Worm (Caenorhabditis elegans): ENCODE measurements around the gene T15B7.15.

Gene T15B7.15

DNA sequence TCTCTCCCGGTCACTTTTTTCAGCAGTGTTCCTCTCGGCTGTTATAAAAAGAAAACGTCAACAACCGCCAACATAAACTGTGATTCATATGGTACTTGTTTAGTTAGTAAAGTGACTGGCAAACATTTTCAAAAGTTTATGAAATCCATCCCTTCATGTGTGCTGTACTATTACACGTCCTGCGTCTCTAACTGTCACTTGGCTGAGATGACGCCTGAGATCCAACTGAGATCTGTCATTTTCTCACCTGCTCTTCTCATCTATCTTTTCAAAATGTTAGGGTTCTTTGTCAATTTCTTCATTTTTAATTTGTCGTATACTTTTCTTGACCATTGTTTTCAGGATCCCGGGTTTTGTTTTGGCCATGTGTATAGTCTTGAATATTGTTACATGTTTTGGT is 36.3 kb upstream of the T15B7.15 start:
- TF ChIP-seq flt-1 (GFP tag; IDR thresholded peaks at IDR 0.05), result no peak
- no peak for TF ChIP-seq ztf-29 (GFP tag; IDR thresholded peaks at IDR 0.05)
- no peak for TF ChIP-seq cog-1 (tag; optimal IDR thresholded peaks at IDR 0.05)
- TF ChIP-seq med-1 (GFP tag; optimal IDR thresholded peaks at IDR 0.05; ENCODE audit: insufficient read depth), result no peak
- no peak for TF ChIP-seq ztf-23 (GFP tag; IDR thresholded peaks at IDR 0.05)
- no peak for TF ChIP-seq T22C8.4 (GFP tag; IDR thresholded peaks at IDR 0.05)
- no peak for TF ChIP-seq tab-1 (GFP tag; IDR thresholded peaks at IDR 0.05)
- no peak for TF ChIP-seq ref-1 (GFP tag; conservative IDR thresholded peaks at IDR 0.05)

DNA sequence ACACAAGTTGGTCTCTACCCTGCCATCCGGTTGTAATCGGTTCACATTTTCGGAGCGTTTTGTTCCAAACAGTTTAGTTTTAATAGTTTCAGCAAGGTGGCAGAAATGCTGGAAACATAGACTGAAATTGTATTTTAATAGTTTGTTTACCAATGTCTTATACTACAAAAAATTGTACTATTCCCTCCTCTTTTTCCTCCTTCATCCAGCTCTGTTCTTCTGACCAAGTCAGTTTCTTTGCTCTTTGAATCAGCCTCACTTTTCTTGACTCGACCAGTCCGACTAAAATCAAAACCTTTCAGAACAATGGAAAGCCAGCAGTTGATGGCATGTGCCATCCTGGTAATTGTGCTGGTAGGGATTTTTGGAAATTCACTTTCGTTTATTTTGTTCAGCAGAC is 31.5 kb upstream of the T15B7.15 start, which contains the start of gene frpr-18:
Gene frpr-18 (plus strand): TSS at position 301 of the 400 bp plus-strand sequence.
- TF ChIP-seq ref-1 (GFP tag; conservative IDR thresholded peaks at IDR 0.05) (no peak), ztf-29 (GFP tag; IDR thresholded peaks at IDR 0.05) (no peak), ztf-23 (GFP tag; IDR thresholded peaks at IDR 0.05) (no peak)

DNA sequence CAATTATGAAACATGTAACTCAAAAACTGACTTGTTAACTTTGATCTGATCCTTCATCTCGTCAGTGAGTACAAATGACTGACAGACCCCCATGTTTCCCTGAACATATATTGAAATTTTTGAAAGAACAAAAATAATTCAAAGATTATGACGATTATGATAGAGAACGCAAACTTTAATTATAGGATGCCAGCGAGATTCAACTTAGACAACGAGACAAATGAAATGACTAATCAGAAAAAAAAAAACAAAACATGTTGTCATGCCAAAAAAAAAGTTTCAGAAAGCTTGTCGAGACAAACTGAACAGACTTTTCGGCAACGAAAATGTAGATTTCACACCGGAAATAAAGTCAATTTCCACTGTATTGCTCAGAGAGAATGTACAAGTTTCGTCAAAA is 16.2 kb upstream of the T15B7.15 start, which contains the start of gene gpa-10:
Gene gpa-10 (minus strand): TSS at position 101 of the 400 bp plus-strand sequence.
- no peak for TF ChIP-seq flt-1 (GFP tag; IDR thresholded peaks at IDR 0.05)
- no peak for TF ChIP-seq cog-1 (tag; optimal IDR thresholded peaks at IDR 0.05)
- no peak for TF ChIP-seq ztf-23 (GFP tag; IDR thresholded peaks at IDR 0.05)

DNA sequence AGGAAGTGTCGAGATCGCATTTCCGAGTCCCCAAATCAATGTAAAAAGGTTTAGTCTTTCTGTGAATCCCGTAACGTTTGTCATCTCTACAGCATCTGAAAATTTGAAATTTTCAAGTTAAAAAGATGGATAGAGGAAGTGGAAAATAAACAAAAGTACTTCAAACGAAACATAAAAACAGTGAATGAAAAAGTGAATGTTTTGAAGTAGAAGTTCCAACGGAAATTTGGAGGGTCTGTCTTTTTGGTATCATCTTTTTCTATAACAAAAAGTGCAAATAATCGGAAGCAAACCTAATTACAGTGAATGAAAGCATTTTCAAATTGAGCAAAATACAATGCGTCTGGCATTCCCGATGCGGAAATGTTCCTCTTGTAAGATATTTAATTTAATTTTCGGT is 8.0 kb upstream of the T15B7.15 start, which contains the start of gene lgc-54:
Gene lgc-54 (minus strand): TSS at position 101 of the 400 bp plus-strand sequence.
- no peak for TF ChIP-seq cog-1 (tag; optimal IDR thresholded peaks at IDR 0.05)
- no peak for TF ChIP-seq ref-1 (GFP tag; conservative IDR thresholded peaks at IDR 0.05)
- no peak for TF ChIP-seq tab-1 (GFP tag; IDR thresholded peaks at IDR 0.05)
- TF ChIP-seq T22C8.4 (GFP tag; IDR thresholded peaks at IDR 0.05), result no peak
- no peak for TF ChIP-seq med-1 (GFP tag; optimal IDR thresholded peaks at IDR 0.05; ENCODE audit: insufficient read depth)
- TF ChIP-seq ztf-29 (GFP tag; IDR thresholded peaks at IDR 0.05), result no peak
- no peak for TF ChIP-seq ztf-23 (GFP tag; IDR thresholded peaks at IDR 0.05)
- TF ChIP-seq flt-1 (GFP tag; IDR thresholded peaks at IDR 0.05), result no peak
- TF ChIP-seq klf-2 (GFP tag; conservative IDR thresholded peaks at IDR 0.05), result no peak

DNA sequence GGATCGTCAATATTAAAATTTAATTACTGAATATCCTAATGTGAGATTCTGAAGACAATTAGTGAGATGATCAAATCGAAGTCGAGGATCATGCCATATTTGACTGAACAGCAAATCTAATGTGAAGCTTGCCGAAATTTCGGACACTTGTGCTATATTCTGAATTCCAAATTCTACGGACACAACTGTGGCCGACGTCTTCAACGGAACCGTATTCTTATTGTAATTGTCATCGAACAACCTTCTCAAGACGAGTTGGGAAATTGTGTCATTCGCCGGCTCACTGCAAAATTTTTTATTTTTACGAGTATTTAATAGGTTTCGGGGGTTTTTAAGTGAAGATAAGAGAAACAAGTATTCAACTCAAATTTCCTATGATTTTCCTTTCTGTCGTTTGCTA is 4.0 kb upstream of the T15B7.15 start, which contains the start of gene T15B7.1:
Gene T15B7.1 (plus strand): TSS at position 301 of the 400 bp plus-strand sequence.
- no peak for TF ChIP-seq flt-1 (GFP tag; IDR thresholded peaks at IDR 0.05)
- no peak for TF ChIP-seq klf-2 (GFP tag; conservative IDR thresholded peaks at IDR 0.05)
- TF ChIP-seq med-1 (GFP tag; optimal IDR thresholded peaks at IDR 0.05; ENCODE audit: insufficient read depth), result no peak
- TF ChIP-seq T22C8.4 (GFP tag; IDR thresholded peaks at IDR 0.05), result no peak
- TF ChIP-seq tab-1 (GFP tag; IDR thresholded peaks at IDR 0.05), result no peak
- no peak for TF ChIP-seq cog-1 (tag; optimal IDR thresholded peaks at IDR 0.05)
- TF ChIP-seq ztf-23 (GFP tag; IDR thresholded peaks at IDR 0.05), result no peak
- no peak for TF ChIP-seq ref-1 (GFP tag; conservative IDR thresholded peaks at IDR 0.05)

DNA sequence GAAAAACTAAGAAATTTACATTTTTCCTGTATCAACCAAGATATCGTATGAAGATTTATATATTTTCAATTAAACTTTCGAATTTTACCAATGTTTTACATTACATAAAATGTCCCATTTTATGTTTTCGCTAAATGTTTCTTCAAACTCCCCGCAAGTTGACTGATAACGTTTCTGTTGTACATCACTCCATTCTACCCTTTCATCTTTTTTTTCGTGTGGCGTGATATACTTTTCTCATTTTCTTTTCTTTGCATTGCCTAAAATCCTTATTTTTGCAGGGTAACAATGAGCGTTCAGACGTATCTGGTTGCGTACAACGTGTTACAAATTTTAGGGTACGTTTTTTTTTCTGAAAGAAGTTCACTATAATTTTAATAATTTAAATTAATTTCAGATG is 543 bp upstream of the T15B7.15 start, which contains the start of gene hpo-8:
Gene hpo-8 (plus strand): TSS at position 282 of the 400 bp plus-strand sequence.
- TF ChIP-seq ztf-29 (GFP tag; IDR thresholded peaks at IDR 0.05) (no peak), klf-2 (GFP tag; conservative IDR thresholded peaks at IDR 0.05) (no peak), T22C8.4 (GFP tag; IDR thresholded peaks at IDR 0.05) (no peak), flt-1 (GFP tag; IDR thresholded peaks at IDR 0.05) (no peak), cog-1 (tag; optimal IDR thresholded peaks at IDR 0.05) (no peak), ref-1 (GFP tag; conservative IDR thresholded peaks at IDR 0.05) (no peak), tab-1 (GFP tag; IDR thresholded peaks at IDR 0.05) (no peak), med-1 (GFP tag; optimal IDR thresholded peaks at IDR 0.05; ENCODE audit: insufficient read depth) (no peak), ztf-23 (GFP tag; IDR thresholded peaks at IDR 0.05) (no peak)

DNA sequence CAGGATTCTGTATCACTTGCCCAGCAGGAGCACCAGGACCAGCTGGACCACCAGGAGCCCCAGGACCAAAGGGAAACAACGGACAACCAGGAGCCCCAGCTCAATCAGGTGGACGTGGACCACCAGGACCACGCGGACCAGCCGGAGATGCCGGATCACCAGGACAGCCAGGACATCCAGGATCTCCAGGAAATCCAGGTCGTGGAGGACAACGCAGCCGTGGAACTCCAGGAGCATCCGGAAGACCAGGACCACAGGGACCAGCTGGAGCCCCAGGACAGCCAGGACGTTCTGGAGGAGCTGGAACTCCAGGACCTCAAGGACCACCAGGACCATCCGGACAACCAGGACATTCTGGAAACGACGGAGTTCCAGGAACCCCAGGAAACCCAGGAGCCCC is 2.4 kb downstream of the T15B7.15 start:
- TF ChIP-seq med-1 (GFP tag; optimal IDR thresholded peaks at IDR 0.05; ENCODE audit: insufficient read depth), result no peak
- no peak for TF ChIP-seq ztf-23 (GFP tag; IDR thresholded peaks at IDR 0.05)
- TF ChIP-seq T22C8.4 (GFP tag; IDR thresholded peaks at IDR 0.05), result no peak

DNA sequence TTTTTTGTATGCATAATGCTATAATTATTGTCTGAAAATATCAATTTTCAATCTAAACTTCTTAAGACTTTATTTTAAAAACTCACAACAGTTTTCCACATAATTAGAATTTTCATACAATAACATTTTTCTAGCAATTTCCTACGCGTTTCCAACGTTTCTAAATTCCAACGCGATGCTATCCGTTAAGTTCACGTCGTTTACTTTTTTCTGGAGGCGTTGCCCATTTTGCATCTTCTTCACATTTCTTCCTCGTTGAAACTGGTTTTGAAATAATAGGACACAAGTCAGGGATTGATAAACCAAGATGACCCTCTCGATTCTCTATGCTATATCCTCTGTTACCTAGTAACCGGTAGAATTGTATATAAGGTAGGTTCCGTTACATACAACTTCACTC is 3.2 kb downstream of the T15B7.15 start, which contains the start of the genes T15B7.14 and col-143:
Gene T15B7.14 (minus strand): TSS at position 101 of the 400 bp plus-strand sequence.
Gene col-143 (plus strand): TSS at position 394 of the 400 bp plus-strand sequence.
- no peak for TF ChIP-seq ref-1 (GFP tag; conservative IDR thresholded peaks at IDR 0.05)
- TF ChIP-seq cog-1 (tag; optimal IDR thresholded peaks at IDR 0.05), result no peak
- no peak for TF ChIP-seq T22C8.4 (GFP tag; IDR thresholded peaks at IDR 0.05)
- no peak for TF ChIP-seq ztf-29 (GFP tag; IDR thresholded peaks at IDR 0.05)
- no peak for TF ChIP-seq med-1 (GFP tag; optimal IDR thresholded peaks at IDR 0.05; ENCODE audit: insufficient read depth)
- TF ChIP-seq flt-1 (GFP tag; IDR thresholded peaks at IDR 0.05), result no peak
- no peak for TF ChIP-seq tab-1 (GFP tag; IDR thresholded peaks at IDR 0.05)

DNA sequence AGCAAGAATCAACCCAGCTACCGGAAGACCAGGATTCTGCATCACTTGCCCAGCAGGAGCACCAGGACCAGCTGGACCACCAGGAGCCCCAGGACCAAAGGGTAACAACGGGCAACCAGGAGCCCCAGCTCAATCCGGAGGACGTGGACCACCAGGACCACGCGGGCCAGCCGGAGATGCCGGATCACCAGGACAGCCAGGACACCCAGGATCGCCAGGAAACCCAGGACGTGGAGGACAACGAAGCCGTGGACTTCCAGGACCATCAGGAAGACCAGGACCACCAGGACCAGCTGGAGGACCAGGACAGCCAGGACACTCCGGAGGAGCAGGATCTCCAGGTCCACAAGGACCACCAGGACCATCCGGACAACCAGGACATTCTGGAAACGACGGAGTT is 6.9 kb downstream of the T15B7.15 start:
- TF ChIP-seq klf-2 (GFP tag; conservative IDR thresholded peaks at IDR 0.05) (no peak), ref-1 (GFP tag; conservative IDR thresholded peaks at IDR 0.05) (no peak), T22C8.4 (GFP tag; IDR thresholded peaks at IDR 0.05) (no peak), cog-1 (tag; optimal IDR thresholded peaks at IDR 0.05) (no peak), med-1 (GFP tag; optimal IDR thresholded peaks at IDR 0.05; ENCODE audit: insufficient read depth) (no peak), ztf-23 (GFP tag; IDR thresholded peaks at IDR 0.05) (no peak), ztf-29 (GFP tag; IDR thresholded peaks at IDR 0.05) (no peak), tab-1 (GFP tag; IDR thresholded peaks at IDR 0.05) (no peak), flt-1 (GFP tag; IDR thresholded peaks at IDR 0.05) (no peak)

DNA sequence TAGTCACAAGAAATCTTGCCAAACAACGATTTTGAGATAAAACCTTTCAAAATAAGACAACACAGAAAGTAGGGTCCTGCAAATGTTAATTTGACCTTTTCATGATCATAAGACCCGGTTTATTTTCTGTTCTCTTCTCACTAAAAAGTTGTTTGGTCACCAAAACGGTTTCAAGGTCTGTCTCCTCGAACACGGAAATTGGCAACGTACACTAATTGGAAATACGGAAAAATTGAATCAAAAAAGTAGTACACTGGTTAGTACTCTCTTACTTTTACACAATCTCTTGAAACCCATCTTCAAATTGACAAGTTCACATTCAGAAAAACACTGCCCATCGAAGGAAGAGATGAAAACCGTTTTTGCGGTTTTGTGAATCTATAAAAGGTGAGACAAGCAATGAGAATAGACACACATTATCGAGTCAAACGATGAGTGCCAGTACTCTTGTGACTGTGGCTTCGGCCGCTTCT is 7.7 kb downstream of the T15B7.15 start, which contains the start of gene col-142:
Gene col-142 (plus strand): TSS at position 423 of the 473 bp plus-strand sequence.
- TF ChIP-seq med-1 (GFP tag; optimal IDR thresholded peaks at IDR 0.05; ENCODE audit: insufficient read depth) (no peak), ref-1 (GFP tag; conservative IDR thresholded peaks at IDR 0.05) (no peak), tab-1 (GFP tag; IDR thresholded peaks at IDR 0.05) (no peak), klf-2 (GFP tag; conservative IDR thresholded peaks at IDR 0.05) (no peak), flt-1 (GFP tag; IDR thresholded peaks at IDR 0.05) (no peak), ztf-23 (GFP tag; IDR thresholded peaks at IDR 0.05) (no peak), ztf-29 (GFP tag; IDR thresholded peaks at IDR 0.05) (no peak), cog-1 (tag; optimal IDR thresholded peaks at IDR 0.05) (no peak), T22C8.4 (GFP tag; IDR thresholded peaks at IDR 0.05) (no peak)
